Fruit fly (Drosophila melanogaster) whole organism, prepupa: Measurements from ENCODE around the gene Drsl6.
A peak's percentile ranks its signal among the peaks of the same experiment; 100 is the strongest.

Experiments
- Blimp-1 ChIP-seq: fragments of 200-800 bp; sonication (Bioruptor generic); optimal IDR thresholded peaks from 3 replicates; lab custom pipeline; 2017; ENCODE audit warnings: missing biosample characterization, missing genetic modification characterization, mild to moderate bottlenecking, moderate library complexity, missing genetic modification reagents
- CG10631 ChIP-seq: fragments of 200-800 bp; sonication (Bioruptor generic); optimal IDR thresholded peaks from 2 replicates; lab custom pipeline; 2016; ENCODE audit warnings: missing biosample characterization, missing genetic modification characterization
- CG10669 ChIP-seq: fragments of 200-800 bp; sonication (Bioruptor generic); optimal IDR thresholded peaks from 3 replicates; lab custom pipeline; 2018; ENCODE audit warnings: missing biosample characterization, mild to moderate bottlenecking, missing genetic modification characterization, moderate library complexity
- CG11294 ChIP-seq: fragments of 200-800 bp; sonication (Bioruptor generic); IDR thresholded peaks from 2 replicates; pipeline ENCODE4 v1.3.6; 2022; ENCODE audit warnings: missing biosample characterization, missing genetic modification characterization
- CG11762 ChIP-seq: fragments of 200-800 bp; sonication (Bioruptor generic); optimal IDR thresholded peaks from 3 replicates; lab custom pipeline; 2016; ENCODE audit warnings: missing biosample characterization, missing genetic modification characterization; ENCODE audit not compliant: insufficient read depth
- CG11902 ChIP-seq: fragments of 200-800 bp; sonication (Bioruptor generic); optimal IDR thresholded peaks from 3 replicates; lab custom pipeline; 2016; ENCODE audit warnings: missing biosample characterization, missing genetic modification characterization
- CG15336 ChIP-seq: fragments of 200-800 bp; sonication (Bioruptor generic); IDR thresholded peaks from 2 replicates; pipeline ENCODE4 v1.3.6; 2022; ENCODE audit warnings: missing biosample characterization, missing genetic modification characterization
- CG1621 ChIP-seq: fragments of 200-800 bp; sonication (Bioruptor generic); optimal IDR thresholded peaks from 3 replicates; lab custom pipeline; 2018; ENCODE audit warnings: missing biosample characterization, mild to moderate bottlenecking, missing genetic modification characterization
- CG16779 ChIP-seq: fragments of 200-800 bp; sonication (Bioruptor generic); optimal IDR thresholded peaks from 3 replicates; lab custom pipeline; 2017; ENCODE audit warnings: missing biosample characterization, mild to moderate bottlenecking, missing genetic modification characterization
- CG31627 ChIP-seq: fragments of 200-800 bp; sonication (Bioruptor generic); optimal IDR thresholded peaks from 3 replicates; lab custom pipeline; 2016; ENCODE audit warnings: missing biosample characterization, missing genetic modification characterization
- CG32006 ChIP-seq: fragments of 200-800 bp; sonication (Bioruptor generic); optimal IDR thresholded peaks from 3 replicates; lab custom pipeline; 2017; ENCODE audit warnings: missing biosample characterization, mild to moderate bottlenecking, missing genetic modification characterization
- CG3919 ChIP-seq: fragments of 200-800 bp; sonication (Bioruptor generic); optimal IDR thresholded peaks from 3 replicates; lab custom pipeline; 2016; ENCODE audit warnings: missing biosample characterization, missing genetic modification characterization
- CG6163 ChIP-seq: fragments of 200-800 bp; sonication (Bioruptor generic); IDR thresholded peaks from 3 replicates; pipeline ENCODE4 v1.3.6; 2022; ENCODE audit warnings: missing biosample characterization, missing genetic modification characterization
- CG6276 ChIP-seq: fragments of 200-800 bp; sonication (Bioruptor generic); optimal IDR thresholded peaks from 2 replicates; lab custom pipeline; 2017; ENCODE audit warnings: missing biosample characterization, mild to moderate bottlenecking, missing genetic modification characterization
- CG6792 ChIP-seq: fragments of 200-800 bp; sonication (Bioruptor generic); optimal IDR thresholded peaks from 3 replicates; lab custom pipeline; 2016; ENCODE audit warnings: missing biosample characterization, missing genetic modification characterization
- CG6808 ChIP-seq: fragments of 200-800 bp; sonication (Bioruptor generic); optimal IDR thresholded peaks from 3 replicates; lab custom pipeline; 2017; ENCODE audit warnings: missing biosample characterization, missing genetic modification characterization, mild to moderate bottlenecking, moderate library complexity, missing genetic modification reagents
- CG6854 ChIP-seq: fragments of 200-800 bp; sonication (Bioruptor generic); optimal IDR thresholded peaks from 2 replicates; lab custom pipeline; 2017; ENCODE audit warnings: missing biosample characterization, mild to moderate bottlenecking, missing genetic modification characterization
- CG7368 ChIP-seq: fragments of 200-800 bp; sonication (Bioruptor generic); optimal IDR thresholded peaks from 3 replicates; lab custom pipeline; 2016; ENCODE audit warnings: missing biosample characterization, missing genetic modification characterization
- CG8119 ChIP-seq: fragments of 200-800 bp; sonication (Bioruptor generic); IDR thresholded peaks from 3 replicates; pipeline ENCODE4 v1.3.6; 2022; ENCODE audit warnings: missing biosample characterization, missing genetic modification characterization
- CG8632 ChIP-seq: fragments of 200-800 bp; sonication (Bioruptor generic); optimal IDR thresholded peaks from 3 replicates; lab custom pipeline; 2016; ENCODE audit warnings: missing biosample characterization, missing genetic modification characterization
- Eip75B ChIP-seq: fragments of 200-800 bp; sonication (Bioruptor generic); optimal IDR thresholded peaks from 3 replicates; lab custom pipeline; 2016; ENCODE audit warnings: missing biosample characterization, missing genetic modification characterization
- Eip78C ChIP-seq: fragments of 200-800 bp; sonication (Bioruptor generic); peaks from one replicate; lab custom pipeline; 2016; ENCODE audit warnings: missing biosample characterization, missing genetic modification characterization
- Eip93F ChIP-seq: fragments of 200-800 bp; sonication (Bioruptor generic); optimal IDR thresholded peaks from 2 replicates; lab custom pipeline; 2016; ENCODE audit warnings: missing biosample characterization, mild to moderate bottlenecking, missing genetic modification characterization
- Ets96B ChIP-seq: fragments of 200-800 bp; optimal IDR thresholded peaks from 2 replicates; lab custom pipeline; 2019; ENCODE audit warnings: missing biosample characterization, mild to moderate bottlenecking, missing genetic modification characterization, moderate library complexity
- Gug ChIP-seq: fragments of 200-800 bp; sonication (Bioruptor generic); IDR thresholded peaks from 2 replicates; pipeline ENCODE4 v1.3.6; 2022; ENCODE audit warnings: missing biosample characterization, missing genetic modification characterization
- Hr38 ChIP-seq: sonication (Bioruptor generic); optimal IDR thresholded peaks from 2 replicates; lab custom pipeline; 2016; ENCODE audit warnings: missing biosample characterization, missing genetic modification characterization
- Hr4 ChIP-seq: fragments of 200-800 bp; sonication (Bioruptor generic); optimal IDR thresholded peaks from 3 replicates; lab custom pipeline; 2016; ENCODE audit warnings: missing biosample characterization, missing genetic modification characterization
- Lpt ChIP-seq: fragments of 200-800 bp; sonication (Bioruptor generic); optimal IDR thresholded peaks from 3 replicates; lab custom pipeline; 2016; ENCODE audit warnings: missing biosample characterization, missing genetic modification characterization
- Met ChIP-seq: fragments of 200-800 bp; sonication (Bioruptor generic); optimal IDR thresholded peaks from 3 replicates; lab custom pipeline; 2016; ENCODE audit warnings: missing biosample characterization, missing genetic modification characterization
- OdsH ChIP-seq: fragments of 200-800 bp; sonication (Bioruptor generic); optimal IDR thresholded peaks from 3 replicates; lab custom pipeline; 2016; ENCODE audit warnings: missing biosample characterization, missing genetic modification characterization
- Smox ChIP-seq: fragments of 200-800 bp; sonication (Bioruptor generic); optimal IDR thresholded peaks from 3 replicates; lab custom pipeline; 2016; ENCODE audit warnings: missing biosample characterization, missing genetic modification characterization
- Sox102F ChIP-seq: fragments of 200-800 bp; sonication (Bioruptor generic); optimal IDR thresholded peaks from 2 replicates; lab custom pipeline; 2016; ENCODE audit warnings: missing biosample characterization, mild to moderate bottlenecking, missing genetic modification characterization
- Sox14 ChIP-seq: fragments of 200-800 bp; sonication (Bioruptor generic); optimal IDR thresholded peaks from 3 replicates; lab custom pipeline; 2016; ENCODE audit warnings: missing biosample characterization, missing genetic modification characterization
- Sox15 ChIP-seq: fragments of 200-800 bp; sonication (Bioruptor generic); optimal IDR thresholded peaks from 3 replicates; lab custom pipeline; 2016; ENCODE audit warnings: missing biosample characterization, missing genetic modification characterization
- cyc ChIP-seq: fragments of 200-800 bp; sonication (Bioruptor generic); optimal IDR thresholded peaks from 3 replicates; lab custom pipeline; 2016; ENCODE audit warnings: missing biosample characterization, missing genetic modification characterization
- dsx ChIP-seq: fragments of 200-800 bp; optimal IDR thresholded peaks from 3 replicates; lab custom pipeline; 2019; ENCODE audit warnings: missing biosample characterization, mild to moderate bottlenecking, missing genetic modification characterization, moderate library complexity; ENCODE audit not compliant: poor library complexity, severe bottlenecking
- eg ChIP-seq: fragments of 200-800 bp; sonication (Bioruptor generic); IDR thresholded peaks from 3 replicates; pipeline ENCODE4 v1.3.6; 2022; ENCODE audit warnings: missing biosample characterization, missing genetic modification characterization
- esn ChIP-seq: fragments of 200-800 bp; sonication (Bioruptor generic); optimal IDR thresholded peaks from 2 replicates; lab custom pipeline; 2016; ENCODE audit warnings: missing biosample characterization, mild to moderate bottlenecking, missing genetic modification characterization, moderate library complexity
- fd59A ChIP-seq: fragments of 200-800 bp; sonication (Bioruptor generic); optimal IDR thresholded peaks from 2 replicates; lab custom pipeline; 2017; ENCODE audit warnings: missing biosample characterization, mild to moderate bottlenecking, missing genetic modification characterization, missing genetic modification reagents
- fd85E ChIP-seq: fragments of 200-800 bp; sonication (Bioruptor generic); optimal IDR thresholded peaks from 3 replicates; lab custom pipeline; 2016; ENCODE audit warnings: missing biosample characterization, missing genetic modification characterization
- fkh ChIP-seq: fragments of 200-800 bp; sonication (Bioruptor generic); optimal IDR thresholded peaks from 3 replicates; lab custom pipeline; 2017; ENCODE audit warnings: missing biosample characterization, mild to moderate bottlenecking, missing genetic modification characterization, moderate library complexity
- lz ChIP-seq: fragments of 200-800 bp; sonication (Bioruptor generic); optimal IDR thresholded peaks from 3 replicates; lab custom pipeline; 2016; ENCODE audit warnings: missing biosample characterization, missing genetic modification characterization
- net ChIP-seq: fragments of 200-800 bp; sonication (Bioruptor generic); optimal IDR thresholded peaks from 3 replicates; lab custom pipeline; 2016; ENCODE audit warnings: missing biosample characterization, missing genetic modification characterization
- pdm3 ChIP-seq: fragments of 200-800 bp; sonication (Bioruptor generic); optimal IDR thresholded peaks from 3 replicates; lab custom pipeline; 2016; ENCODE audit warnings: missing biosample characterization, missing genetic modification characterization
- salr ChIP-seq, 2 experiments: fragments of 200-800 bp; sonication (Bioruptor generic); optimal IDR thresholded peaks; 3 replicates each; lab custom pipeline; 2016 to 2018; ENCODE audit warnings: missing biosample characterization in 2 of 2, missing genetic modification characterization in 2 of 2, mild to moderate bottlenecking in 1 of 2
- spab ChIP-seq: fragments of 200-800 bp; sonication (Bioruptor generic); optimal IDR thresholded peaks from 2 replicates; lab custom pipeline; 2017; ENCODE audit warnings: missing biosample characterization, mild to moderate bottlenecking, missing genetic modification characterization, missing genetic modification reagents
- topi ChIP-seq: fragments of 200-800 bp; sonication (Bioruptor generic); optimal IDR thresholded peaks from 3 replicates; lab custom pipeline; 2016; ENCODE audit warnings: missing biosample characterization, missing genetic modification characterization
- vri ChIP-seq: fragments of 200-800 bp; sonication (Bioruptor generic); optimal IDR thresholded peaks from 3 replicates; lab custom pipeline; 2016; ENCODE audit warnings: missing biosample characterization, mild to moderate bottlenecking, missing genetic modification characterization

Drsl6 gene

dm6 chr3L:3343260-3343659 lies 7.0 kb upstream of the Drsl6 start (continued):
- TF ChIP-seq Sox14 (peak; percentile 66), OdsH (GFP tag; lab: Kevin White, UChicago) (peak; percentile 75), CG32006 (peak; percentile 55), Ets96B (tag; lab: Kevin White, UChicago) (peak; percentile 6), net (peak; percentile 63), CG6276 (GFP tag; lab: Kevin White, UChicago) (peak; percentile 7), Hr4 (GFP tag; lab: Kevin White, UChicago) (peak; percentile 41), Lpt (GFP tag; lab: Kevin White, UChicago) (no peak)
- TF ChIP-seq, all 60 proteins: peak for 45

DNA sequence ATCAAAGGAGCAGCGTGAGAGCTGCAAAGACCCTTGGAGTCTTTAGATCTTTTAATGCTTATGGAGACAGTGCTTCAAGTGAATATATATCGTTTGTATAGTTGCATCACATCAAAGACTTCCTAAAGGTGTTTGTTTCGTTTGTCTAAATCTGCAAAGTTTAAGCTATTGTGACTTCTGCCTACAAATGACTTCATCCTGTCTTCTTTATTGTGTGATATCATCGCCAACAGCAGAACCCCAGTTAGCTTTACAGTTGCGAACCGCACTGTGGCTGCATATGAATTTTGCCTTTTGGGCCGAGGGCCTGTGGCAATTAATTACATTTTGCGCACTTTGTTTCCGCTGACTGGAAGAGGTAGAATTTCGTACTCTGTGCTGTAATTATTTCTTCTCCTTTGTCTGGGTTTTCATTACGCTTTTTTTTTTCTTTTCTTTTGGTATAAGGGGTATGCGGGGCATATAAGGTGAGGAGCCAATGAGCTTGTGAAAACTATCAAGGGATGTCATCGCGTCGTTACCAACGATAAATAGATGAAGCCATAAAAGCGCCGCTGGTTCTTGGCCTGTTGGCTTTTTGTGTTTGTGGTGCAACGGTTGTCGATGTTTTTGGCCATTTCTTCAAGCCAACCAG lies 6.2 kb upstream of the Drsl6 start:
- peak; percentile 53 for TF ChIP-seq CG11762 (GFP tag; lab: Kevin White, UChicago)
- peak; percentile 60; the same call in 2 of the 3 replicates for TF ChIP-seq CG6163 (GFP tag; lab: Robert Waterston, UW)
- peak; percentile 77 for TF ChIP-seq CG6792
- TF ChIP-seq Lpt (GFP tag; lab: Kevin White, UChicago): no peak
- TF ChIP-seq fkh: no peak
- peak; percentile 84 for TF ChIP-seq dsx (GFP tag; lab: Kevin White, UChicago)
- peak; percentile 62 for TF ChIP-seq CG10669 (GFP tag; lab: Kevin White, UChicago)
- peak; percentile 79 for TF ChIP-seq vri (GFP tag; lab: Kevin White, UChicago)
- TF ChIP-seq CG7368 (GFP tag; lab: Kevin White, UChicago): peak; percentile 36
- TF ChIP-seq Smox (GFP tag; lab: Kevin White, UChicago): peak; percentile 79
- peak; percentile 85 for TF ChIP-seq CG31627 (GFP tag; lab: Kevin White, UChicago)
- TF ChIP-seq Sox102F (GFP tag; lab: Kevin White, UChicago): peak; percentile 86
- TF ChIP-seq Eip78C (GFP tag; lab: Kevin White, UChicago): peak; percentile 91
- TF ChIP-seq CG11902 (GFP tag; lab: Kevin White, UChicago): peak; percentile 35
- TF ChIP-seq CG11294: no peak
- peak; percentile 25 for TF ChIP-seq Hr4 (GFP tag; lab: Kevin White, UChicago)
- peak; percentile 71 for TF ChIP-seq CG10631 (GFP tag; lab: Kevin White, UChicago)
- peak; percentile 23 for TF ChIP-seq CG32006
- TF ChIP-seq Blimp-1 (GFP tag; lab: Kevin White, UChicago): peak; percentile 23
- peak; percentile 75 for TF ChIP-seq topi (GFP tag; lab: Kevin White, UChicago)
- TF ChIP-seq Eip93F (GFP tag; lab: Kevin White, UChicago): peak; percentile 72
- TF ChIP-seq CG16779 (tag; lab: Kevin White, UChicago): peak; percentile 15
- peak; percentile 24 for TF ChIP-seq fd85E (GFP tag; lab: Kevin White, UChicago)
- peak; percentile 71 for TF ChIP-seq CG8632 (GFP tag; lab: Kevin White, UChicago)
- peak; percentile 46 for TF ChIP-seq fd59A
- TF ChIP-seq CG6276 (GFP tag; lab: Kevin White, UChicago): no peak
- peak; percentile 53 for TF ChIP-seq Sox15
- peak; percentile 73 for TF ChIP-seq pdm3 (GFP tag; lab: Kevin White, UChicago)
- TF ChIP-seq CG1621 (tag; lab: Kevin White, UChicago): peak; percentile 71
- TF ChIP-seq Met (GFP tag; lab: Kevin White, UChicago): peak; percentile 86
- TF ChIP-seq net: peak; percentile 69
- peak; percentile 57 for TF ChIP-seq spab (GFP tag; lab: Kevin White, UChicago)
- peak; percentile 82 for TF ChIP-seq esn (GFP tag; lab: Kevin White, UChicago)
- peak; percentile 53 for TF ChIP-seq CG6808
- TF ChIP-seq Gug (GFP tag; lab: Robert Waterston, UW): peak; percentile 28; the same call in 1 of the 2 replicates
- peak; percentile 44; the same call in 2 of the 3 replicates for TF ChIP-seq CG8119 (GFP tag; lab: Robert Waterston, UW)
- TF ChIP-seq OdsH (GFP tag; lab: Kevin White, UChicago): peak; percentile 57
- TF ChIP-seq cyc (GFP tag; lab: Kevin White, UChicago): peak; percentile 67
- TF ChIP-seq CG3919 (GFP tag; lab: Kevin White, UChicago): peak; percentile 52
- no peak for TF ChIP-seq Hr38 (GFP tag; lab: Kevin White, UChicago)
- peak; percentile 79 for TF ChIP-seq Eip75B (GFP tag; lab: Kevin White, UChicago)
- TF ChIP-seq CG15336 (GFP tag; lab: Robert Waterston, UW): peak; percentile 57
- TF ChIP-seq CG6854 (GFP tag; lab: Kevin White, UChicago): peak; percentile 64
- peak; percentile 30 to 40 for TF ChIP-seq salr (GFP tag; optimal IDR thresholded peaks at IDR 0.05; lab: Kevin White, UChicago)
- no peak for TF ChIP-seq eg (GFP tag; lab: Robert Waterston, UW)
- TF ChIP-seq lz: peak; percentile 78
